Worm (Caenorhabditis elegans) whole organism, young adult: ENCODE measurements around the gene cdk-1.

Experiments used
- K11D2.4 ChIP-seq: fragments of 200-800 bp; sonication (Bioruptor generic); IDR thresholded peaks from 2 replicates; pipeline ENCODE4 v1.3.6; 2022; ENCODE audit warnings: missing genetic modification reagents, missing genetic modification characterization, missing compliant biosample characterization
- Y53F4B.3 ChIP-seq: fragments of 200-800 bp; sonication (Bioruptor generic); IDR thresholded peaks from 2 replicates; pipeline ENCODE4 v1.3.6; 2022; ENCODE audit warnings: missing genetic modification reagents, missing genetic modification characterization, missing compliant biosample characterization
- Y79H2A.3 ChIP-seq: fragments of 200-800 bp; sonication (Bioruptor generic); conservative IDR thresholded peaks from 2 replicates; pipeline ENCODE4 v1.3.6; 2022; ENCODE audit warnings: missing genetic modification reagents, missing genetic modification characterization, missing compliant biosample characterization
- hlh-12 ChIP-seq: sonication (generic microtip); optimal IDR thresholded peaks from 2 replicates; lab custom pipeline; 2016; ENCODE audit warnings: missing genetic modification characterization, missing compliant biosample characterization
- nhr-90 ChIP-seq: sonication (generic microtip); optimal IDR thresholded peaks from 2 replicates; lab custom pipeline; 2016; ENCODE audit warnings: missing genotype, mild to moderate bottlenecking, missing genetic modification characterization, missing compliant biosample characterization
- sptf-2 ChIP-seq: fragments of 200-800 bp; sonication (Bioruptor generic); optimal IDR thresholded peaks from 2 replicates; lab custom pipeline; 2018; ENCODE audit warnings: mild to moderate bottlenecking, missing genetic modification characterization, missing compliant biosample characterization

DNA sequence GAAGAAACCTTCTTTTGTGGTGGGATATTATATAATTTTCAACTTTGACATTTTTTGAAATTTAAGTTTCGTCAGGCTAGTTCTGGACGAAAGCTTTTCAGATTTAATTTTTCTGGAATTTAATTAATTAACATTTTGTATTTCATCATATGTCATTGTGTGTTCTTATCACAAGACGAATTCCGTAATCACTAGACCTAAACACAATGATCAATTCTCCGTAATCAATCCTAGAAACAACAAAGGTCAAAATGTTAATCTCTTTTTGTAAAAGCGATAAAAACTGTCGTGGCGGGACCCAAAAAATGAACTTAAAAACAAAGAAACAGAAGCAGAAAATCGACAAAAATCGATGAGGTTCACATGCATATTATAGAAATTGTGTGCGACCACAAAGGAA lies 32.5 kb upstream of the cdk-1 start:
- no peak for TF ChIP-seq Y53F4B.3 (GFP tag; lab: Robert Waterston, UW)
- TF ChIP-seq nhr-90 (tag; lab: Kevin White, UChicago): no peak
- no peak for TF ChIP-seq Y79H2A.3
- TF ChIP-seq K11D2.4: no peak
- no peak for TF ChIP-seq hlh-12
- TF ChIP-seq sptf-2 (GFP tag; lab: Kevin White, UChicago): no peak
